Worm (Caenorhabditis elegans): ENCODE data around the gene F58F12.3.

F58F12.3 gene

ce11 chrII:6348360-6348759 lies 42.7 kb downstream of the F58F12.3 start:
- TF ChIP-seq sdz-12 (GFP tag; optimal IDR thresholded peaks at IDR 0.05), result no peak
- peak; percentile 65; the same call in 1 of the 2 replicates for TF ChIP-seq lin-1 (GFP tag; IDR thresholded peaks at IDR 0.05)
- peak; percentile 64 for TF ChIP-seq jun-1 (tag; optimal IDR thresholded peaks at IDR 0.05)
- peak; percentile 71 to 92 for TF ChIP-seq mdl-1 (tag; optimal IDR thresholded peaks at IDR 0.05)
- TF ChIP-seq egl-43 (GFP tag; IDR thresholded peaks at IDR 0.05), result peak; percentile 78
- TF ChIP-seq mxl-3 (GFP tag; optimal IDR thresholded peaks at IDR 0.05), result peak; percentile 97
- peak; percentile 92 for TF ChIP-seq dmd-6 (GFP tag; IDR thresholded peaks at IDR 0.05)
- TF ChIP-seq nhr-25 (tag; optimal IDR thresholded peaks at IDR 0.05; ENCODE audit: borderline replicate concordance, insufficient read depth), result peak; percentile 74
- peak; percentile 77 for TF ChIP-seq ztf-7 (tag; optimal IDR thresholded peaks at IDR 0.05)
- TF ChIP-seq aly-2 (tag; optimal IDR thresholded peaks at IDR 0.05), result no peak
- TF ChIP-seq F44E2.7 (GFP tag; IDR thresholded peaks at IDR 0.05), result no peak
- peak; percentile 90 for TF ChIP-seq nhr-11 (tag; optimal IDR thresholded peaks at IDR 0.05)
- no peak for TF ChIP-seq vab-7 (GFP tag; IDR thresholded peaks at IDR 0.05)
- TF ChIP-seq unc-62 (GFP tag; optimal IDR thresholded peaks at IDR 0.05 in 1 of 2), result peak in 1 of 2 experiments; percentile 99
- no peak for TF ChIP-seq unc-62 (tag; optimal IDR thresholded peaks at IDR 0.05)
- no peak for TF ChIP-seq lin-15B (tag; optimal IDR thresholded peaks at IDR 0.05)
- TF ChIP-seq ZK546.5 (tag; optimal IDR thresholded peaks at IDR 0.05), result peak in 1 of 2 experiments; percentile 25
- no peak for TF ChIP-seq ztf-11 (tag; optimal IDR thresholded peaks at IDR 0.05)
- no peak for TF ChIP-seq ZK337.2 (GFP tag; IDR thresholded peaks at IDR 0.05)
- peak; percentile 79 for TF ChIP-seq nhr-48 (tag; optimal IDR thresholded peaks at IDR 0.05)
- peak in 1 of 2 experiments; percentile 74 for TF ChIP-seq hif-1 (tag; optimal IDR thresholded peaks at IDR 0.05)
- TF ChIP-seq T20F7.1 (GFP tag; optimal IDR thresholded peaks at IDR 0.05), result peak; percentile 51
- TF ChIP-seq dve-1 (tag; optimal IDR thresholded peaks at IDR 0.05; ENCODE audit: insufficient read depth), result peak; percentile 97
- peak; percentile 32 for TF ChIP-seq attf-4 (tag; optimal IDR thresholded peaks at IDR 0.05)
- peak; percentile 77 for TF ChIP-seq duxl-1 (tag; optimal IDR thresholded peaks at IDR 0.05; ENCODE audit: poor library complexity)
- peak; percentile 85 for TF ChIP-seq lin-13 (GFP tag; optimal IDR thresholded peaks at IDR 0.05)
- TF ChIP-seq cey-2 (tag; optimal IDR thresholded peaks at IDR 0.05; ENCODE audit: borderline replicate concordance, insufficient read depth), result peak; percentile 45
- peak; percentile 77 for TF ChIP-seq set-16 (GFP tag; IDR thresholded peaks at IDR 0.05)
- TF ChIP-seq nhr-102 (tag; optimal IDR thresholded peaks at IDR 0.05), result peak; percentile 81
- peak; percentile 26 for TF ChIP-seq zip-2 (tag; optimal IDR thresholded peaks at IDR 0.05)
- no peak for TF ChIP-seq zag-1 (tag; optimal IDR thresholded peaks at IDR 0.05)
- TF ChIP-seq lin-38 (GFP tag; IDR thresholded peaks at IDR 0.05), result peak; percentile 74
- no peak for TF ChIP-seq lim-7 (GFP tag; IDR thresholded peaks at IDR 0.05)
- TF ChIP-seq spr-3 (GFP tag; optimal IDR thresholded peaks at IDR 0.05), result no peak
- TF ChIP-seq ctbp-1 (GFP tag; IDR thresholded peaks at IDR 0.05), result peak; percentile 79
- TF ChIP-seq arid-1 (GFP tag; conservative IDR thresholded peaks at IDR 0.05), result peak; percentile 34; the same call in 1 of the 2 replicates
- TF ChIP-seq madf-9 (GFP tag; conservative IDR thresholded peaks at IDR 0.05), result peak; percentile 60
- TF ChIP-seq ceh-82 (tag; optimal IDR thresholded peaks at IDR 0.05), result no peak
- peak; percentile 99 for TF ChIP-seq ama-1 (optimal IDR thresholded peaks at IDR 0.05)
- TF ChIP-seq mes-2 (tag; optimal IDR thresholded peaks at IDR 0.05; ENCODE audit: poor library complexity, severe bottlenecking), result peak; percentile 86
- TF ChIP-seq hlh-30 (tag; optimal IDR thresholded peaks at IDR 0.05; ENCODE audit: insufficient read depth), result peak; percentile 100
- TF ChIP-seq zfp-3 (GFP tag; conservative IDR thresholded peaks at IDR 0.05), result 0 out of 2 replicates have a peak, but pooled peaks have one; percentile 33
- 0 out of 2 replicates have a peak, but pooled peaks have one; percentile 47 for TF ChIP-seq mxl-2 (GFP tag; conservative IDR thresholded peaks at IDR 0.05)
- TF ChIP-seq F37D6.2 (tag; optimal IDR thresholded peaks at IDR 0.05), result peak; percentile 54
- TF ChIP-seq pqm-1 (tag; optimal IDR thresholded peaks at IDR 0.05), result peak; percentile 8
- TF ChIP-seq gei-8 (GFP tag; optimal IDR thresholded peaks at IDR 0.05), result no peak
- TF ChIP-seq nhr-77 (tag; optimal IDR thresholded peaks at IDR 0.05), result peak; percentile 76
- TF ChIP-seq Y75B8A.6 (GFP tag; IDR thresholded peaks at IDR 0.05), result no peak
- peak; percentile 88 for TF ChIP-seq rbr-2 (tag; optimal IDR thresholded peaks at IDR 0.05)
- no peak for TF ChIP-seq ceh-44 (GFP tag; IDR thresholded peaks at IDR 0.05)
